Fruit fly (Drosophila melanogaster) whole organism, embryonic: ENCODE data around the gene Pex14.

Source experiments
- CG10147 ChIP-seq: fragments of 200-800 bp; sonication (Bioruptor generic); optimal IDR thresholded peaks from 2 replicates; lab custom pipeline; 2019; ENCODE audit warnings: missing biosample characterization, mild to moderate bottlenecking, missing genetic modification characterization, moderate library complexity
- CG10274 ChIP-seq: fragments of 200-800 bp; sonication (Bioruptor generic); optimal IDR thresholded peaks from 3 replicates; lab custom pipeline; 2017; ENCODE audit warnings: missing biosample characterization, mild to moderate bottlenecking, missing genetic modification characterization
- CG10366 ChIP-seq: fragments of 200-800 bp; sonication (Bioruptor generic); IDR thresholded peaks from 2 replicates; pipeline ENCODE4 v1.3.6; 2022; ENCODE audit warnings: missing biosample characterization, missing genetic modification characterization
- CG11398 ChIP-seq: fragments of 200-800 bp; sonication (Bioruptor generic); optimal IDR thresholded peaks from 2 replicates; lab custom pipeline; 2016; ENCODE audit warnings: missing biosample characterization, missing genetic modification characterization
- CG12299 ChIP-seq: fragments of 200-800 bp; sonication (Bioruptor generic); optimal IDR thresholded peaks from 2 replicates; lab custom pipeline; 2018; ENCODE audit warnings: missing biosample characterization, mild to moderate bottlenecking, missing genetic modification characterization
- CG12659 ChIP-seq: fragments of 200-800 bp; sonication (Bioruptor generic); optimal IDR thresholded peaks from 3 replicates; lab custom pipeline; 2017; ENCODE audit warnings: mild to moderate bottlenecking, missing biosample characterization, missing genetic modification reagents, missing genetic modification characterization
- CG12744 ChIP-seq: fragments of 200-800 bp; sonication (Bioruptor generic); optimal IDR thresholded peaks from 2 replicates; lab custom pipeline; 2016; ENCODE audit warnings: missing biosample characterization, missing genetic modification characterization
- CG12769 ChIP-seq: fragments of 200-800 bp; sonication (Bioruptor generic); optimal IDR thresholded peaks from 2 replicates; lab custom pipeline; 2019; ENCODE audit warnings: missing biosample characterization, mild to moderate bottlenecking, missing genetic modification characterization, moderate library complexity
- CG13123 ChIP-seq: fragments of 200-800 bp; sonication (Bioruptor generic); optimal IDR thresholded peaks from 2 replicates; lab custom pipeline; 2016; ENCODE audit warnings: missing biosample characterization, missing genetic modification characterization
- CG14667 ChIP-seq: fragments of 200-800 bp; sonication (Bioruptor generic); IDR thresholded peaks from 2 replicates; pipeline ENCODE4 v1.3.6; 2022; ENCODE audit warnings: missing biosample characterization, missing genetic modification characterization
- CG1529 ChIP-seq: fragments of 200-800 bp; sonication (Bioruptor generic); optimal IDR thresholded peaks from 3 replicates; lab custom pipeline; 2018; ENCODE audit warnings: missing biosample characterization, missing genetic modification characterization
- CG17186 ChIP-seq: fragments of 200-800 bp; sonication (Bioruptor generic); optimal IDR thresholded peaks from 3 replicates; lab custom pipeline; 2017; ENCODE audit warnings: missing biosample characterization, missing genetic modification reagents, missing genetic modification characterization
- CG17361 ChIP-seq: fragments of 200-800 bp; sonication (Bioruptor generic); IDR thresholded peaks from 3 replicates; pipeline ENCODE4 v1.3.6; 2022; ENCODE audit warnings: missing biosample characterization, missing genetic modification characterization
- CG34376 ChIP-seq: fragments of 200-800 bp; sonication (Bioruptor generic); optimal IDR thresholded peaks from 2 replicates; lab custom pipeline; 2018; ENCODE audit warnings: missing biosample characterization, mild to moderate bottlenecking, missing genetic modification characterization
- CG5180 ChIP-seq: fragments of 200-800 bp; sonication (Bioruptor generic); optimal IDR thresholded peaks from 3 replicates; lab custom pipeline; 2017; ENCODE audit warnings: missing biosample characterization, missing genetic modification characterization, mild to moderate bottlenecking, moderate library complexity, missing genetic modification reagents
- CG6689 ChIP-seq: fragments of 200-800 bp; sonication (Bioruptor generic); IDR thresholded peaks from 2 replicates; pipeline ENCODE4 v1.3.6; 2022; ENCODE audit warnings: missing biosample characterization, missing genetic modification characterization
- CG7839 ChIP-seq: fragments of 200-800 bp; sonication (Bioruptor generic); optimal IDR thresholded peaks from 3 replicates; lab custom pipeline; 2018; ENCODE audit warnings: missing biosample characterization, mild to moderate bottlenecking, missing genetic modification characterization, moderate library complexity
- CG9797 ChIP-seq: fragments of 200-800 bp; sonication (Bioruptor generic); optimal IDR thresholded peaks from 3 replicates; lab custom pipeline; 2018; ENCODE audit warnings: missing biosample characterization, mild to moderate bottlenecking, missing genetic modification characterization
- Fer1 ChIP-seq: fragments of 200-800 bp; sonication (Bioruptor generic); optimal IDR thresholded peaks from 2 replicates; lab custom pipeline; 2017; ENCODE audit warnings: missing biosample characterization, mild to moderate bottlenecking, missing genetic modification characterization
- H15 ChIP-seq: fragments of 200-800 bp; sonication (Bioruptor generic); IDR thresholded peaks from 3 replicates; pipeline ENCODE4 v1.3.6; 2022; ENCODE audit warnings: missing biosample characterization, missing genetic modification characterization
- H2.0 ChIP-seq: fragments of 200-800 bp; sonication (Bioruptor generic); IDR thresholded peaks from 2 replicates; pipeline ENCODE4 v1.3.6; 2022; ENCODE audit warnings: missing biosample characterization, missing genetic modification characterization
- HLH54F ChIP-seq: fragments of 200-800 bp; sonication (Bioruptor generic); optimal IDR thresholded peaks from 3 replicates; lab custom pipeline; 2016; ENCODE audit warnings: missing biosample characterization, missing genetic modification characterization
- Hmr ChIP-seq: fragments of 200-800 bp; sonication (Bioruptor generic); optimal IDR thresholded peaks from 3 replicates; lab custom pipeline; 2017; ENCODE audit warnings: mild to moderate bottlenecking, missing biosample characterization, missing genetic modification reagents, missing genetic modification characterization
- Hr3 ChIP-seq: fragments of 200-800 bp; sonication (Bioruptor generic); optimal IDR thresholded peaks from 3 replicates; lab custom pipeline; 2016; ENCODE audit warnings: missing biosample characterization, missing genetic modification characterization
- Hr51 ChIP-seq, 2 experiments: fragments of 200-800 bp; sonication (Bioruptor generic); optimal IDR thresholded peaks; 2 replicates in 1 of 2; 3 replicates in 1 of 2; lab custom pipeline; 2016 to 2018; ENCODE audit warnings: missing biosample characterization in 2 of 2, missing genetic modification characterization in 2 of 2, mild to moderate bottlenecking in 1 of 2, moderate library complexity in 1 of 2
- Mrtf ChIP-seq: fragments of 200-800 bp; sonication (Bioruptor generic); IDR thresholded peaks from 3 replicates; pipeline ENCODE4 v1.3.6; 2022; ENCODE audit warnings: missing biosample characterization, missing genetic modification characterization
- Pdp1 ChIP-seq, 2 experiments: fragments of 200-800 bp; sonication (Bioruptor generic); optimal IDR thresholded peaks; 3 replicates each; lab custom pipeline; 2016; ENCODE audit warnings: missing biosample characterization in 2 of 2, missing genetic modification characterization in 2 of 2, mild to moderate bottlenecking in 1 of 2, moderate library complexity in 1 of 2
- Rx ChIP-seq: fragments of 200-800 bp; sonication (Bioruptor generic); IDR thresholded peaks from 2 replicates; pipeline ENCODE4 v1.3.6; 2022; ENCODE audit warnings: missing biosample characterization, missing genetic modification characterization
- Scr ChIP-seq: fragments of 200-800 bp; sonication (Bioruptor generic); IDR thresholded peaks from 2 replicates; pipeline ENCODE4 v1.3.6; 2022; ENCODE audit warnings: missing biosample characterization, missing genetic modification characterization; ENCODE audit not compliant: partially characterized antibody
- Sin3A ChIP-seq: fragments of >200 bp; optimal IDR thresholded peaks from 2 replicates; lab custom pipeline; 2018
- Sox102F ChIP-seq: fragments of 200-800 bp; sonication (Bioruptor generic); optimal IDR thresholded peaks from 2 replicates; lab custom pipeline; 2018; ENCODE audit warnings: missing biosample characterization, mild to moderate bottlenecking, missing genetic modification characterization, moderate library complexity
- Sry-β ChIP-seq: fragments of 200-800 bp; sonication (Bioruptor generic); optimal IDR thresholded peaks from 2 replicates; lab custom pipeline; 2018; ENCODE audit warnings: missing biosample characterization, mild to moderate bottlenecking, missing genetic modification characterization, moderate library complexity
- Xbp1 ChIP-seq: fragments of 200-800 bp; sonication (Bioruptor generic); optimal IDR thresholded peaks from 3 replicates; lab custom pipeline; 2016; ENCODE audit warnings: missing biosample characterization, mild to moderate bottlenecking, missing genetic modification characterization
- ara ChIP-seq: fragments of 200-800 bp; sonication (Bioruptor generic); IDR thresholded peaks from 2 replicates; pipeline ENCODE4 v1.3.6; 2022; ENCODE audit warnings: missing biosample characterization, missing genetic modification characterization
- cg ChIP-seq: fragments of 200-800 bp; sonication (Bioruptor generic); optimal IDR thresholded peaks from 3 replicates; lab custom pipeline; 2019; ENCODE audit warnings: missing biosample characterization, mild to moderate bottlenecking, missing genetic modification characterization, moderate library complexity
- dmrt11E ChIP-seq: fragments of 200-800 bp; sonication (Bioruptor generic); optimal IDR thresholded peaks from 3 replicates; lab custom pipeline; 2018; ENCODE audit warnings: missing biosample characterization, mild to moderate bottlenecking, missing genetic modification characterization, moderate library complexity
- gt ChIP-seq: fragments of 200-800 bp; sonication (Bioruptor generic); IDR thresholded peaks from 2 replicates; pipeline ENCODE4 v1.3.6; 2022; ENCODE audit warnings: missing biosample characterization, missing genetic modification characterization
- hth ChIP-seq: fragments of >200 bp; optimal IDR thresholded peaks from 2 replicates; lab custom pipeline; 2017; ENCODE audit warnings: inconsistent platforms
- lab ChIP-seq: fragments of 200-800 bp; sonication (Bioruptor generic); optimal IDR thresholded peaks from 3 replicates; lab custom pipeline; 2017; ENCODE audit warnings: missing biosample characterization, missing genetic modification characterization, mild to moderate bottlenecking, moderate library complexity, missing genetic modification reagents
- nerfin-2 ChIP-seq: fragments of 200-800 bp; sonication (Bioruptor generic); IDR thresholded peaks from 2 replicates; pipeline ENCODE4 v1.3.6; 2022; ENCODE audit warnings: missing biosample characterization, missing genetic modification characterization; ENCODE audit not compliant: partially characterized antibody
- oc ChIP-seq: fragments of 200-800 bp; sonication (Bioruptor generic); optimal IDR thresholded peaks from 2 replicates; lab custom pipeline; 2018; ENCODE audit warnings: missing biosample characterization, mild to moderate bottlenecking, missing genetic modification characterization, moderate library complexity
- pan ChIP-seq, 4 experiments: fragments of >200 bp in 3 of 4; fragments of 200-800 bp in 1 of 4; sonication (Bioruptor generic) in 1 of 4; optimal IDR thresholded peaks in 3 of 4; IDR thresholded peaks in 1 of 4; 2 replicates each; pipeline versions ENCODE4 v1.3.6 to Lab custom; 2017 to 2022; ENCODE audit warnings: missing biosample characterization in 2 of 4, missing genetic modification characterization in 2 of 4, mixed read lengths in 1 of 4
- scrt ChIP-seq: fragments of 200-800 bp; sonication (Bioruptor generic); optimal IDR thresholded peaks from 2 replicates; lab custom pipeline; 2018; ENCODE audit warnings: missing biosample characterization, mild to moderate bottlenecking, missing genetic modification characterization, moderate library complexity
- sim ChIP-seq: fragments of 200-800 bp; sonication (Bioruptor generic); IDR thresholded peaks from 2 replicates; pipeline ENCODE4 v1.3.6; 2022; ENCODE audit warnings: missing biosample characterization, missing genetic modification characterization
- sqz ChIP-seq: fragments of 200-800 bp; sonication (Bioruptor generic); optimal IDR thresholded peaks from 3 replicates; lab custom pipeline; 2018; ENCODE audit warnings: missing biosample characterization, mild to moderate bottlenecking, missing genetic modification characterization
- stwl ChIP-seq: fragments of 200-800 bp; sonication (Bioruptor generic); optimal IDR thresholded peaks from 3 replicates; lab custom pipeline; 2018; ENCODE audit warnings: missing biosample characterization, mild to moderate bottlenecking, missing genetic modification characterization, moderate library complexity
- twi ChIP-seq: fragments of 200-800 bp; optimal IDR thresholded peaks from 2 replicates; lab custom pipeline; 2019; ENCODE audit warnings: missing biosample characterization, mild to moderate bottlenecking, missing genetic modification characterization, moderate library complexity
- usp ChIP-seq: fragments of >200 bp; optimal IDR thresholded peaks from 2 replicates; lab custom pipeline; 2017; ENCODE audit warnings: missing biosample characterization, missing genetic modification characterization
- zfh1 ChIP-seq: fragments of 200-800 bp; sonication (Bioruptor generic); IDR thresholded peaks from 3 replicates; pipeline ENCODE4 v1.3.6; 2022; ENCODE audit warnings: missing biosample characterization, missing genetic modification characterization

Gene Pex14

dm6 chr3L:20798325-20798846, 19.8 kb downstream of the Pex14 start, which contains the start of the genes CG3698 and tzn (continued):
- peak; percentile 98 for TF ChIP-seq lab (GFP tag; lab: Kevin White, UChicago)
- TF ChIP-seq CG10274 (GFP tag; lab: Kevin White, UChicago): peak; percentile 88
- peak; percentile 90 for TF ChIP-seq CG10147 (GFP tag; lab: Kevin White, UChicago)
- TF ChIP-seq CG17361: peak; percentile 89
- peak; percentile 85 for TF ChIP-seq ara (GFP tag; lab: Robert Waterston, UW)
- peak; percentile 94 for TF ChIP-seq Xbp1
- no peak for TF ChIP-seq hth (lab: Kevin White, UChicago)
- TF ChIP-seq oc (tag; lab: Kevin White, UChicago): no peak
- peak; percentile 94 for TF ChIP-seq CG10366 (GFP tag; lab: Robert Waterston, UW)
- TF ChIP-seq CG9797 (GFP tag; lab: Kevin White, UChicago): peak; percentile 91
- TF ChIP-seq Sin3A: no peak
- TF ChIP-seq CG34376 (GFP tag; lab: Kevin White, UChicago): peak; percentile 93
- TF ChIP-seq CG13123 (GFP tag; lab: Kevin White, UChicago): peak; percentile 89
- peak in 1 of 2 experiments; percentile 75 for TF ChIP-seq Pdp1 (GFP tag; optimal IDR thresholded peaks at IDR 0.05; lab: Kevin White, UChicago)
- TF ChIP-seq CG12299: peak; percentile 73
- TF ChIP-seq twi: peak; percentile 84
- no peak for TF ChIP-seq CG12769
- TF ChIP-seq CG7839 (tag; lab: Kevin White, UChicago): no peak
- peak; percentile 72 for TF ChIP-seq Sry-β (GFP tag; lab: Kevin White, UChicago)
- TF ChIP-seq usp (GFP tag; lab: Kevin White, UChicago): no peak
- peak; percentile 94 for TF ChIP-seq Rx (GFP tag; lab: Robert Waterston, UW)
- TF ChIP-seq pan (optimal IDR thresholded peaks at IDR 0.05; lab: Kevin White, UChicago): no peak
- peak in 1 of 2 experiments; percentile 94 for TF ChIP-seq pan (GFP tag; optimal IDR thresholded peaks at IDR 0.05 in 1 of 2, IDR thresholded peaks at IDR 0.05 in 1 of 2)
- peak; percentile 89 for TF ChIP-seq gt (GFP tag; lab: Robert Waterston, UW)
- peak; percentile 91 for TF ChIP-seq stwl (tag; lab: Kevin White, UChicago)
- no peak for TF ChIP-seq nerfin-2 (GFP tag; lab: Robert Waterston, UW)
- peak; percentile 99 for TF ChIP-seq Hmr (GFP tag; lab: Kevin White, UChicago)
- no peak for TF ChIP-seq Scr (GFP tag; lab: Robert Waterston, UW)
- peak; percentile 91 for TF ChIP-seq H2.0
- TF ChIP-seq Hr51 (GFP tag; optimal IDR thresholded peaks at IDR 0.05; lab: Kevin White, UChicago): peak in 1 of 2 experiments; percentile 86
- TF ChIP-seq CG12744: peak; percentile 70
- TF ChIP-seq zfh1: peak; percentile 96
- TF ChIP-seq CG14667 (GFP tag; lab: Robert Waterston, UW): peak; percentile 88
- TF ChIP-seq CG12659 (GFP tag; lab: Kevin White, UChicago): peak; percentile 96
- no peak for TF ChIP-seq scrt (GFP tag; lab: Kevin White, UChicago)
- peak; percentile 94 for TF ChIP-seq H15 (GFP tag; lab: Robert Waterston, UW)
- no peak for TF ChIP-seq Sox102F (GFP tag; lab: Kevin White, UChicago)
- TF ChIP-seq sim (GFP tag; lab: Robert Waterston, UW): peak; percentile 82
- TF ChIP-seq HLH54F: peak; percentile 81
- peak; percentile 85 for TF ChIP-seq CG17186
- no peak for TF ChIP-seq cg (GFP tag; lab: Kevin White, UChicago)
- no peak for TF ChIP-seq CG5180 (GFP tag; lab: Kevin White, UChicago)
- TF ChIP-seq CG6689 (GFP tag; lab: Robert Waterston, UW): peak; percentile 85
- TF ChIP-seq Mrtf (GFP tag; lab: Robert Waterston, UW): peak; percentile 90
- TF ChIP-seq CG11398 (GFP tag; lab: Kevin White, UChicago): peak; percentile 84
- TF ChIP-seq sqz (GFP tag; lab: Kevin White, UChicago): no peak
- peak; percentile 96 for TF ChIP-seq Fer1 (GFP tag; lab: Kevin White, UChicago)
- peak; percentile 88 for TF ChIP-seq CG1529 (GFP tag; lab: Kevin White, UChicago)
- peak; percentile 87 for TF ChIP-seq Hr3
- TF ChIP-seq dmrt11E (tag; lab: Kevin White, UChicago): peak; percentile 89
